Worm (Caenorhabditis elegans): ENCODE data around the gene F13H10.8.
A peak's percentile ranks its signal among the peaks of the same experiment; 100 is the strongest.

F13H10.8 gene

ce11 chrIV:11025941-11026340 is 5.6 kb downstream of the F13H10.8 start:
- TF ChIP-seq lsy-12 (tag; optimal IDR thresholded peaks at IDR 0.05) (peak; percentile 49), pha-4 (tag; optimal IDR thresholded peaks at IDR 0.05) (peak; percentile 16), sea-2 (GFP tag; optimal IDR thresholded peaks at IDR 0.05) (peak; percentile 36), snpc-4 (tag; optimal IDR thresholded peaks at IDR 0.05) (no peak), zag-1 (tag; optimal IDR thresholded peaks at IDR 0.05) (no peak), aly-2 (tag; optimal IDR thresholded peaks at IDR 0.05) (no peak), nhr-76 (tag; optimal IDR thresholded peaks at IDR 0.05) (no peak), nhr-23 (tag; optimal IDR thresholded peaks at IDR 0.05) (no peak), nfya-1 (tag; optimal IDR thresholded peaks at IDR 0.05; ENCODE audit: insufficient read depth) (peak; percentile 24), lin-15B (tag; optimal IDR thresholded peaks at IDR 0.05) (no peak), jun-1 (tag; optimal IDR thresholded peaks at IDR 0.05) (no peak), nhr-25 (tag; optimal IDR thresholded peaks at IDR 0.05) (peak; percentile 8), hmg-11 (tag; optimal IDR thresholded peaks at IDR 0.05) (no peak), nhr-12 (tag; optimal IDR thresholded peaks at IDR 0.05) (no peak), nhr-237 (tag; optimal IDR thresholded peaks at IDR 0.05) (no peak), eor-1 (tag; optimal IDR thresholded peaks at IDR 0.05) (no peak), nhr-28 (tag; optimal IDR thresholded peaks at IDR 0.05) (no peak), fkh-2 (tag; optimal IDR thresholded peaks at IDR 0.05) (no peak), elt-1 (tag; optimal IDR thresholded peaks at IDR 0.05) (no peak), unc-39 (tag; optimal IDR thresholded peaks at IDR 0.05) (no peak), R02D3.7 (tag; optimal IDR thresholded peaks at IDR 0.05) (no peak), ztf-4 (tag; optimal IDR thresholded peaks at IDR 0.05) (no peak), tbx-2 (tag; optimal IDR thresholded peaks at IDR 0.05) (peak; percentile 43), ama-1 (optimal IDR thresholded peaks at IDR 0.05) (peak; percentile 92), mdl-1 (tag; optimal IDR thresholded peaks at IDR 0.05) (no peak), ceh-82 (tag; optimal IDR thresholded peaks at IDR 0.05) (no peak), ztf-11 (tag; optimal IDR thresholded peaks at IDR 0.05) (no peak), daf-12 (tag; optimal IDR thresholded peaks at IDR 0.05) (no peak), ZK546.5 (tag; optimal IDR thresholded peaks at IDR 0.05) (no peak), nhr-43 (tag; optimal IDR thresholded peaks at IDR 0.05; ENCODE audit: poor library complexity, severe bottlenecking) (peak; percentile 87), lin-39 (tag; optimal IDR thresholded peaks at IDR 0.05) (peak; percentile 58), elt-3 (tag; optimal IDR thresholded peaks at IDR 0.05) (peak in 1 of 3 experiments; percentile 8), fkh-10 (GFP tag; optimal IDR thresholded peaks at IDR 0.05) (no peak), egl-5 (tag; optimal IDR thresholded peaks at IDR 0.05) (no peak), ceh-28 (tag; optimal IDR thresholded peaks at IDR 0.05) (no peak), skn-1 (tag; optimal IDR thresholded peaks at IDR 0.05) (no peak), fos-1 (tag; optimal IDR thresholded peaks at IDR 0.05) (no peak), pqm-1 (tag; optimal IDR thresholded peaks at IDR 0.05) (no peak), egl-27 (tag; optimal IDR thresholded peaks at IDR 0.05) (no peak), mml-1 (tag; optimal IDR thresholded peaks at IDR 0.05) (no peak), elt-2 (tag; optimal IDR thresholded peaks at IDR 0.05) (no peak), ceh-16 (tag; optimal IDR thresholded peaks at IDR 0.05) (no peak), nhr-67 (tag; optimal IDR thresholded peaks at IDR 0.05) (no peak), nhr-77 (tag; optimal IDR thresholded peaks at IDR 0.05) (no peak), unc-62 (GFP tag; optimal IDR thresholded peaks at IDR 0.05) (no peak), ceh-9 (tag; optimal IDR thresholded peaks at IDR 0.05) (no peak), nhr-11 (tag; optimal IDR thresholded peaks at IDR 0.05) (no peak)

ce11 chrIV:11026648-11027047 is 6.3 kb downstream of the F13H10.8 start:
- TF ChIP-seq fkh-10 (GFP tag; optimal IDR thresholded peaks at IDR 0.05) (no peak), nhr-67 (tag; optimal IDR thresholded peaks at IDR 0.05) (no peak), mdl-1 (tag; optimal IDR thresholded peaks at IDR 0.05) (no peak), tbx-2 (tag; optimal IDR thresholded peaks at IDR 0.05) (no peak), egl-27 (tag; optimal IDR thresholded peaks at IDR 0.05) (no peak), ceh-9 (tag; optimal IDR thresholded peaks at IDR 0.05) (no peak), unc-39 (tag; optimal IDR thresholded peaks at IDR 0.05) (no peak), unc-62 (GFP tag; optimal IDR thresholded peaks at IDR 0.05) (no peak), nhr-28 (tag; optimal IDR thresholded peaks at IDR 0.05) (no peak), ZK546.5 (tag; optimal IDR thresholded peaks at IDR 0.05) (no peak), ceh-28 (tag; optimal IDR thresholded peaks at IDR 0.05) (no peak), skn-1 (tag; optimal IDR thresholded peaks at IDR 0.05) (peak; percentile 31), elt-2 (tag; optimal IDR thresholded peaks at IDR 0.05) (peak; percentile 0), snpc-4 (tag; optimal IDR thresholded peaks at IDR 0.05) (peak; percentile 5), nhr-25 (tag; optimal IDR thresholded peaks at IDR 0.05) (no peak), jun-1 (tag; optimal IDR thresholded peaks at IDR 0.05) (no peak), ztf-11 (tag; optimal IDR thresholded peaks at IDR 0.05) (no peak), R02D3.7 (tag; optimal IDR thresholded peaks at IDR 0.05) (no peak), elt-3 (tag; optimal IDR thresholded peaks at IDR 0.05) (no peak), lin-15B (tag; optimal IDR thresholded peaks at IDR 0.05) (peak; percentile 31), nhr-12 (tag; optimal IDR thresholded peaks at IDR 0.05) (no peak), nfya-1 (tag; optimal IDR thresholded peaks at IDR 0.05; ENCODE audit: insufficient read depth) (no peak), nhr-77 (tag; optimal IDR thresholded peaks at IDR 0.05) (no peak), ceh-16 (tag; optimal IDR thresholded peaks at IDR 0.05) (no peak), pha-4 (tag; optimal IDR thresholded peaks at IDR 0.05) (no peak), hmg-11 (tag; optimal IDR thresholded peaks at IDR 0.05) (no peak)
